Worm (Caenorhabditis elegans) whole organism, young adult: ENCODE measurements around the gene hadb-1.

ENCODE experiments used
- C06A6.2 ChIP-seq: fragments of 200-800 bp; sonication (Bioruptor generic); conservative IDR thresholded peaks from 2 replicates; pipeline ENCODE4 v1.3.6; 2022; ENCODE audit warnings: missing genetic modification characterization, missing compliant biosample characterization
- F10E7.11 ChIP-seq: sonication (generic microtip); optimal IDR thresholded peaks from 2 replicates; lab custom pipeline; 2017; ENCODE audit warnings: mild to moderate bottlenecking, missing genetic modification characterization, moderate library complexity, missing compliant biosample characterization
- F55B11.4 ChIP-seq: sonication (generic microtip); optimal IDR thresholded peaks from 2 replicates; lab custom pipeline; 2016; ENCODE audit warnings: missing compliant biosample characterization, missing genetic modification characterization, borderline replicate concordance; ENCODE audit not compliant: insufficient read depth
- T26A5.8 ChIP-seq: sonication (generic microtip); optimal IDR thresholded peaks from 2 replicates; lab custom pipeline; 2016; ENCODE audit warnings: missing genetic modification characterization, missing compliant biosample characterization
- Y53G8AR.9 ChIP-seq: fragments of 200-800 bp; sonication (Bioruptor generic); conservative IDR thresholded peaks from 2 replicates; pipeline ENCODE4 v1.3.6; 2022; ENCODE audit warnings: missing genetic modification reagents, missing genetic modification characterization, missing compliant biosample characterization
- Y56A3A.18 ChIP-seq: fragments of 200-800 bp; sonication (Bioruptor generic); IDR thresholded peaks from 2 replicates; pipeline ENCODE4 v1.3.6; 2022; ENCODE audit warnings: missing genetic modification reagents, missing genetic modification characterization, missing compliant biosample characterization
- ZK185.1 ChIP-seq: sonication (generic microtip); optimal IDR thresholded peaks from 2 replicates; lab custom pipeline; 2016; ENCODE audit warnings: mild to moderate bottlenecking, missing genetic modification characterization, missing compliant biosample characterization; ENCODE audit not compliant: poor library complexity, severe bottlenecking
- bed-2 ChIP-seq: fragments of 200-800 bp; sonication (Bioruptor generic); IDR thresholded peaks from 2 replicates; pipeline ENCODE4 v1.3.6; 2022; ENCODE audit warnings: missing genetic modification reagents, missing genetic modification characterization, missing compliant biosample characterization
- ceh-100 ChIP-seq: fragments of 200-800 bp; sonication (Bioruptor generic); IDR thresholded peaks from 2 replicates; pipeline ENCODE4 v1.3.6; 2022; ENCODE audit warnings: missing genetic modification reagents, missing genetic modification characterization, missing compliant biosample characterization
- ceh-27 ChIP-seq: fragments of 200-800 bp; sonication (Bioruptor generic); optimal IDR thresholded peaks from 2 replicates; lab custom pipeline; 2018; ENCODE audit warnings: mild to moderate bottlenecking, missing genetic modification characterization, moderate library complexity, missing compliant biosample characterization
- dpl-1 ChIP-seq: fragments of 150-350 bp; optimal IDR thresholded peaks from 2 replicates; lab custom pipeline; 2014; ENCODE audit warnings: missing biosample characterization, missing genetic modification reagents, missing genetic modification characterization
- efl-1 ChIP-seq: fragments of 150-350 bp; optimal IDR thresholded peaks from 2 replicates; lab custom pipeline; 2014; ENCODE audit warnings: missing biosample characterization, missing genetic modification reagents, missing genetic modification characterization
- him-1 ChIP-seq: sonication (generic microtip); optimal IDR thresholded peaks from 2 replicates; lab custom pipeline; 2016; ENCODE audit warnings: missing genotype, missing genetic modification reagents, missing genetic modification characterization, missing compliant biosample characterization
- hlh-26 ChIP-seq: fragments of 200-800 bp; sonication (Bioruptor generic); conservative IDR thresholded peaks from 2 replicates; pipeline ENCODE4 v1.3.6; 2022; ENCODE audit warnings: missing genetic modification reagents, missing genetic modification characterization, missing compliant biosample characterization
- hmg-1.2 ChIP-seq: fragments of 200-800 bp; sonication (Bioruptor generic); IDR thresholded peaks from 2 replicates; pipeline ENCODE4 v1.3.6; 2022; ENCODE audit warnings: missing genetic modification reagents, missing genetic modification characterization, missing compliant biosample characterization
- lin-54 ChIP-seq: fragments of 200-800 bp; sonication (Bioruptor generic); optimal IDR thresholded peaks from 2 replicates; lab custom pipeline; 2018; ENCODE audit warnings: mild to moderate bottlenecking, missing genetic modification characterization, missing compliant biosample characterization
- lsy-27 ChIP-seq: sonication (generic microtip); optimal IDR thresholded peaks from 2 replicates; lab custom pipeline; 2017; ENCODE audit warnings: missing genetic modification characterization, mild to moderate bottlenecking, missing compliant biosample characterization, antibody characterized with exemption, missing genotype, borderline replicate concordance; ENCODE audit not compliant: insufficient read depth
- madf-3 ChIP-seq: fragments of 200-800 bp; sonication (Bioruptor generic); IDR thresholded peaks from 2 replicates; pipeline ENCODE4 v1.3.6; 2022; ENCODE audit warnings: missing genetic modification reagents, missing genetic modification characterization, missing compliant biosample characterization
- madf-6 ChIP-seq: fragments of 200-800 bp; sonication (Bioruptor generic); IDR thresholded peaks from 2 replicates; pipeline ENCODE4 v1.3.6; 2022; ENCODE audit warnings: missing genetic modification reagents, missing genetic modification characterization, missing compliant biosample characterization
- mcd-1 ChIP-seq: fragments of 200-800 bp; sonication (Bioruptor generic); IDR thresholded peaks from 2 replicates; pipeline ENCODE4 v1.3.6; 2022; ENCODE audit warnings: missing genetic modification reagents, missing genetic modification characterization, missing compliant biosample characterization
- mxl-1 ChIP-seq: sonication (generic microtip); optimal IDR thresholded peaks from 2 replicates; lab custom pipeline; 2016; ENCODE audit warnings: missing genetic modification characterization, missing compliant biosample characterization
- nhr-120 ChIP-seq: fragments of 200-800 bp; sonication (Bioruptor generic); IDR thresholded peaks from 2 replicates; pipeline ENCODE4 v1.3.6; 2022; ENCODE audit warnings: missing genetic modification characterization, missing compliant biosample characterization
- rec-8 ChIP-seq, 2 experiments: sonication (generic microtip); optimal IDR thresholded peaks; 2 replicates each; lab custom pipeline; 2016; ENCODE audit warnings: mild to moderate bottlenecking in 2 of 2, missing genetic modification characterization in 2 of 2, missing genetic modification reagents in 2 of 2, missing genotype in 2 of 2, missing biosample characterization in 1 of 2, missing compliant biosample characterization in 1 of 2, moderate library complexity in 1 of 2
- repo-1 ChIP-seq: sonication (generic microtip); optimal IDR thresholded peaks from 2 replicates; lab custom pipeline; 2017; ENCODE audit warnings: mild to moderate bottlenecking, missing genetic modification characterization, missing compliant biosample characterization
- rpc-1 ChIP-seq, 2 experiments: fragments of 150-350 bp in 1 of 2; sonication (generic microtip) in 1 of 2; optimal IDR thresholded peaks; 2 replicates each; lab custom pipeline; 2014 to 2018; ENCODE audit warnings: missing biosample characterization in 1 of 2, missing genetic modification characterization in 1 of 2, missing genetic modification reagents in 1 of 2, missing genotype in 1 of 2
- snpc-1.3 ChIP-seq: sonication (generic microtip); optimal IDR thresholded peaks from 2 replicates; lab custom pipeline; 2017; ENCODE audit warnings: missing genetic modification characterization, mild to moderate bottlenecking, missing compliant biosample characterization, antibody characterized with exemption, moderate library complexity, missing genotype, missing genetic modification reagents; ENCODE audit not compliant: insufficient read depth
- somi-1 ChIP-seq: fragments of 200-800 bp; sonication (Bioruptor generic); optimal IDR thresholded peaks from 2 replicates; lab custom pipeline; 2018; ENCODE audit warnings: mild to moderate bottlenecking, missing genetic modification characterization, missing compliant biosample characterization
- tbp1 ChIP-seq: fragments of 200-800 bp; sonication (Bioruptor generic); optimal IDR thresholded peaks from 2 replicates; lab custom pipeline; 2018; ENCODE audit warnings: mild to moderate bottlenecking, missing genetic modification characterization, missing compliant biosample characterization
- unc-130 ChIP-seq: sonication (generic microtip); optimal IDR thresholded peaks from 2 replicates; lab custom pipeline; 2016; ENCODE audit warnings: missing genetic modification reagents, missing genetic modification characterization, missing compliant biosample characterization

The hadb-1 gene

DNA sequence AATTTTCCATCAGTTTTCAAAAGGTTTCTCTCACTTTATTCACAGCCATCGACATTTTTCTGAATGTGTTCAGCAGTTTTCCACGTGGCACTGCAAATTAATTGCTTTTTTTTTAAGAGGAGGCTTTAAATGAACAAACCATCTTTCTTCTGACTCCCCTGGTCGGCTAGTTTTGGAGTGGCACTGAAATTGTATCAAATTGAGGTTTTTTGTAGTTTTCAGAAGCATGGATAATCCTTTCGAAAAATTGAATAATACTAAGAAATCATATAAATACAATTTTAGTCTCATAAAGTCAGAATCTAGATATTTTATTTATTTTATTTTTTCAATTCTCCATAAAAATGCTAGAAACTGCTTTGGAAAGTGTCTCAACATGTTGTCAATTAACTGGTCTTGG lies 16.5 kb upstream of the hadb-1 start, which contains the start of gene B0303.16:
B0303.16 (plus strand) TSS at position 301 of the 400 bp plus-strand sequence.
- TF ChIP-seq rpc-1 (optimal IDR thresholded peaks at IDR 0.05; lab: Kevin White, UChicago) (no peak), rpc-1 (tag; optimal IDR thresholded peaks at IDR 0.05; lab: Kevin White, UChicago) (no peak), ZK185.1 (tag; lab: Kevin White, UChicago) (no peak), F10E7.11 (no peak), madf-6 (GFP tag; lab: Robert Waterston, UW) (no peak), T26A5.8 (no peak), bed-2 (no peak), somi-1 (GFP tag; lab: Kevin White, UChicago) (no peak), him-1 (tag; lab: Kevin White, UChicago) (no peak), dpl-1 (GFP tag; lab: Kevin White, UChicago) (no peak), F55B11.4 (tag; lab: Kevin White, UChicago) (no peak), hmg-1.2 (GFP tag; lab: Robert Waterston, UW) (no peak)
- TF ChIP-seq, all 124 proteins: peak for 0

DNA sequence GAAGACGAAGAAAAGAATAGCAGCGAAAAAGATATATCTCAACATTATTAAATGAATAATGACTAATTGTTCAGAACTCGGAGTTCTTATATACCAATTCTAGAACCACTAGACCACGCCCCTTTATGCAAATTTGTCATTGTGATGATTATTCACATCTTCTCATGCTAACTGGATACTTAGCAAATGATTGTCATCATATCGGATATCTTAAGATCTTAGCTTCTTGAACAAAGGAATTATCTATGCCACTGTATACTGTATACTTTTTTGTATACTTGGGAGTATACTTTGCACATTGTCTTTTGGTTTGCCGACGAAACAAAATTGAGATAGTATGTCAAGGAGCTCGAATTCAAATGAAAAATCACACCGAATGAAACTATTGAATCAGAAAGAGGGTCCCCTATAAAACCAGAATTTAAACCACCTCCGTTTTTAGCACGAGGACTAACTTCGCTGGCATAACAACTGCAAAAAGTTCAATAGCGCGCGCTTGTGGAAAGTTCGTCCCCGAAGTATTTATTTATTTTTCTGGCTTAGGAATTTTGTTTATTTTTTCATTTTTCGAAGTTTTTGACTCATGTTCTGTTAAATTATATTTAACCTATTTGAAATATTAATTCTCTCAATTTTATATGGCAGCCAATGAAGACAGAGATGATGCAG lies 12.1 kb upstream of the hadb-1 start, which contains the start of the genes sdz-1 and vps-33.1:
sdz-1 (minus strand) TSS at position 51 of the 669 bp plus-strand sequence.
vps-33.1 (plus strand) TSS at position 639 of the 669 bp plus-strand sequence.
- TF ChIP-seq Y53G8AR.9 (GFP tag; lab: Robert Waterston, UW): no peak
- no peak for TF ChIP-seq snpc-1.3 (tag; lab: Kevin White, UChicago)
- TF ChIP-seq ceh-27 (GFP tag; lab: Kevin White, UChicago): peak; percentile 57
- TF ChIP-seq rec-8 (tag; optimal IDR thresholded peaks at IDR 0.05; lab: Kevin White, UChicago): no peak
- TF ChIP-seq madf-3: no peak
- TF ChIP-seq mcd-1 (GFP tag; lab: Robert Waterston, UW): peak; percentile 60
- no peak for TF ChIP-seq lsy-27 (tag; lab: Kevin White, UChicago)
- 0 out of 2 replicates have a peak, but pooled peaks have one; percentile 9 for TF ChIP-seq madf-6 (GFP tag; lab: Robert Waterston, UW)
- TF ChIP-seq dpl-1 (GFP tag; lab: Kevin White, UChicago): peak; percentile 36
- TF ChIP-seq lin-54 (GFP tag; lab: Kevin White, UChicago): peak; percentile 35
- peak; percentile 31 for TF ChIP-seq ZK185.1 (tag; lab: Kevin White, UChicago)
- no peak for TF ChIP-seq repo-1 (tag; lab: Kevin White, UChicago)
- TF ChIP-seq efl-1 (GFP tag; lab: Kevin White, UChicago): peak; percentile 41

DNA sequence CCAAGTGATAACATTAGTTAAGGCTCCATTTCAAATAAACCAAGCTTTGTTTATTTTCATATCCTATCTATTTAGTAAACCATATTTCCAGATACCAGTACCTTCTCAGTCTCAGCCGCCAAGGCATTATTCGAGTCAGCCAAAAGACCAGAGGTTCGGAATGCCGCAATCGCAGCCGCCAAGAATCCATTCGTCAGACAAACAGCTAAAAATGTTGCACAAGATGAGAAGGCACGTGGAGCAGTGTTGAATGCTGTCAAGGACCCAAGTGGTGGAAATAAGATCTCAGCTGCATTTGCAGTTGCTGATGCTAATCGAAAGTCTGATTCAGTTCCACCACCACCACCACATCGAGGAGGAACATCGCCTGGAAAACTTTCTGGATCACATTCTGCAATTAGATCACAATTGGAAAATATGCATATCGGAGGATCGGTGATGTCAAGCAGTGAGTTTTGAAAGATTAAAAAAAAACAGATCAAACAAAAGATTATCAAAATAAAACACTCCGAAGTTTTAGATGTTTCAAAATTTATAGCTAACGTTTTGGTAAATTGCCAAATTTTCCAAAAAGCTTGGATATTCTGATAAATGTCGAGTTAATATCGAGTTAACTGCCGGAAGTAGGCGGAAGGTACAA lies 9.1 kb upstream of the hadb-1 start:
- no peak for TF ChIP-seq unc-130
- no peak for TF ChIP-seq dpl-1 (GFP tag; lab: Kevin White, UChicago)
- TF ChIP-seq tbp1 (GFP tag; lab: Kevin White, UChicago): no peak
- no peak for TF ChIP-seq lin-54 (GFP tag; lab: Kevin White, UChicago)
- no peak for TF ChIP-seq Y56A3A.18 (GFP tag; lab: Robert Waterston, UW)
- TF ChIP-seq nhr-120 (GFP tag; lab: Robert Waterston, UW): no peak
- no peak for TF ChIP-seq mxl-1 (tag; lab: Kevin White, UChicago)
- no peak for TF ChIP-seq C06A6.2 (GFP tag; lab: Robert Waterston, UW)
- TF ChIP-seq madf-3: no peak
- no peak for TF ChIP-seq somi-1 (GFP tag; lab: Kevin White, UChicago)
- no peak for TF ChIP-seq hlh-26 (GFP tag; lab: Robert Waterston, UW)
- TF ChIP-seq ceh-100: no peak
- no peak for TF ChIP-seq bed-2
- no peak for TF ChIP-seq mcd-1 (GFP tag; lab: Robert Waterston, UW)
- no peak for TF ChIP-seq F10E7.11
- TF ChIP-seq, all 124 proteins: peak for 0
